Fruit fly (Drosophila melanogaster) whole organism, embryonic: ENCODE results near the gene hiro.

Experiments
- Aef1 ChIP-seq: fragments of 200-800 bp; sonication (Bioruptor generic); IDR thresholded peaks from 3 replicates; pipeline ENCODE4 v1.3.6; 2022; ENCODE audit warnings: missing biosample characterization, missing genetic modification characterization
- HLH54F ChIP-seq: fragments of 200-800 bp; sonication (Bioruptor generic); optimal IDR thresholded peaks from 3 replicates; lab custom pipeline; 2016; ENCODE audit warnings: missing biosample characterization, missing genetic modification characterization
- cato ChIP-seq: fragments of 200-800 bp; sonication (Bioruptor generic); optimal IDR thresholded peaks from 2 replicates; lab custom pipeline; 2016; ENCODE audit warnings: missing biosample characterization, missing genetic modification characterization, borderline replicate concordance
- lola ChIP-seq, 3 experiments: fragments of >200 bp in 2 of 3; fragments of 200-800 bp in 1 of 3; sonication (Bioruptor generic) in 1 of 3; optimal IDR thresholded peaks; 2 replicates each; lab custom pipeline; 2017 to 2019; ENCODE audit warnings: missing biosample characterization in 3 of 3, missing genetic modification characterization in 3 of 3, mild to moderate bottlenecking in 1 of 3, moderate library complexity in 1 of 3

DNA sequence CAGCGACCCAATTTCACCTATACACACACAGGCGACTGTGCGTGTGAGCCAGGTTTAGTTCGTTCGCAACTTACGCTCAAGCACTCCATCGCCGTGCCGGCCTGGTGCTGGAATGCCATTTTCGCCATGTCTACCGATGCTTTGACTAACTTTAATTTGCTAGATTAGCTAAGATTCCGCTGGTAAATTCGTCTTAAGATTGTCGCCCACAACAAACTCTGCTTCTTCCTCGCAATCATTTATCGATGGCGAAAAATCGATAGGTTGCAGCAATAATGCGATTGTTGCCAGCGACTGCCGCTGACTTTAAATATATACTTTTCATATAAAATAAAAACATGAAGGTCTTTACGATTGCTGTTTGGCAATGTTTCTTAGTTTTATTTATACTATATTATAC is 35.1 kb downstream of the hiro start, which contains the start of gene CG3402:
- TF ChIP-seq lola (GFP tag; optimal IDR thresholded peaks at IDR 0.05; lab: Kevin White, UChicago) (no peak), HLH54F (GFP tag; lab: Kevin White, UChicago) (no peak), cato (GFP tag; lab: Kevin White, UChicago) (no peak), Aef1 (GFP tag; lab: Robert Waterston, UW) (no peak)
